Worm (Caenorhabditis elegans): ENCODE data around the gene atf-2.

Gene atf-2

ce11 chrII:8785875-8786274 is 34.1 kb downstream of the atf-2 start (continued):
- no peak for TF ChIP-seq F57A8.1 (GFP tag; optimal IDR thresholded peaks at IDR 0.05)
- no peak for TF ChIP-seq ccch-3 (GFP tag; optimal IDR thresholded peaks at IDR 0.05)
- TF ChIP-seq Y67H2A.10 (GFP tag; conservative IDR thresholded peaks at IDR 0.05) = no peak
- TF ChIP-seq unc-130 (GFP tag; optimal IDR thresholded peaks at IDR 0.05) = no peak
- no peak for TF ChIP-seq F49E8.2 (tag; optimal IDR thresholded peaks at IDR 0.05; ENCODE audit: insufficient read depth)
- no peak for TF ChIP-seq tbp1 (GFP tag; optimal IDR thresholded peaks at IDR 0.05)
- TF ChIP-seq gei-17 (GFP tag; optimal IDR thresholded peaks at IDR 0.05) = no peak
- no peak for TF ChIP-seq bed-1 (GFP tag; IDR thresholded peaks at IDR 0.05)
- TF ChIP-seq rcor-1 (GFP tag; IDR thresholded peaks at IDR 0.05) = no peak
- TF ChIP-seq zim-3 (tag; optimal IDR thresholded peaks at IDR 0.05) = no peak
- TF ChIP-seq ama-1 (optimal IDR thresholded peaks at IDR 0.05) = no peak
- peak in 1 of 2 experiments; percentile 33 for TF ChIP-seq ama-1 (GFP tag; optimal IDR thresholded peaks at IDR 0.05)
- TF ChIP-seq egl-44 (GFP tag; IDR thresholded peaks at IDR 0.05) = no peak
- TF ChIP-seq aptf-3 (GFP tag; IDR thresholded peaks at IDR 0.05) = no peak
- no peak for TF ChIP-seq nhr-90 (tag; optimal IDR thresholded peaks at IDR 0.05)
- TF ChIP-seq ceh-27 (GFP tag; optimal IDR thresholded peaks at IDR 0.05) = no peak
- TF ChIP-seq F22D6.2 (tag; optimal IDR thresholded peaks at IDR 0.05) = no peak
- TF ChIP-seq B0019.2 (GFP tag; conservative IDR thresholded peaks at IDR 0.05) = no peak
- no peak for TF ChIP-seq lin-54 (GFP tag; optimal IDR thresholded peaks at IDR 0.05)
- no peak for TF ChIP-seq akir-1 (GFP tag; optimal IDR thresholded peaks at IDR 0.05)
- TF ChIP-seq ztf-22 (GFP tag; optimal IDR thresholded peaks at IDR 0.05) = no peak
- no peak for TF ChIP-seq mes-4 (tag; optimal IDR thresholded peaks at IDR 0.05)
- TF ChIP-seq nhr-120 (GFP tag; IDR thresholded peaks at IDR 0.05) = no peak
- no peak for TF ChIP-seq Y53G8AR.9 (GFP tag; conservative IDR thresholded peaks at IDR 0.05)
- TF ChIP-seq hlh-12 (tag; optimal IDR thresholded peaks at IDR 0.05) = no peak
- no peak for TF ChIP-seq rec-8 (tag; optimal IDR thresholded peaks at IDR 0.05)
- no peak for TF ChIP-seq Y56A3A.18 (GFP tag; IDR thresholded peaks at IDR 0.05)
- TF ChIP-seq B0336.3 (GFP tag; IDR thresholded peaks at IDR 0.05) = no peak
- no peak for TF ChIP-seq attf-6 (GFP tag; IDR thresholded peaks at IDR 0.05)
- TF ChIP-seq B0035.1 (tag; optimal IDR thresholded peaks at IDR 0.05) = no peak
- 0 out of 2 replicates have a peak, but pooled peaks have one; percentile 6 for TF ChIP-seq hmg-1.2 (GFP tag; IDR thresholded peaks at IDR 0.05)
- no peak for TF ChIP-seq F52B5.7 (tag; optimal IDR thresholded peaks at IDR 0.05)
- no peak for TF ChIP-seq T07F8.4 (tag; optimal IDR thresholded peaks at IDR 0.05)
- no peak for TF ChIP-seq cebp-2 (GFP tag; IDR thresholded peaks at IDR 0.05)
- no peak for TF ChIP-seq F37B4.10 (GFP tag; IDR thresholded peaks at IDR 0.05)
- no peak for TF ChIP-seq unc-62 (GFP tag; optimal IDR thresholded peaks at IDR 0.05)
- TF ChIP-seq snpc-4 (GFP tag; optimal IDR thresholded peaks at IDR 0.05) = no peak
- TF ChIP-seq snpc-4 (tag; optimal IDR thresholded peaks at IDR 0.05) = peak in 1 of 4 experiments; percentile 27
- no peak for TF ChIP-seq die-1 (tag; optimal IDR thresholded peaks at IDR 0.05)
- no peak for TF ChIP-seq Y79H2A.3 (GFP tag; conservative IDR thresholded peaks at IDR 0.05)
- no peak for TF ChIP-seq mcd-1 (GFP tag; IDR thresholded peaks at IDR 0.05)
- TF ChIP-seq hlh-26 (GFP tag; conservative IDR thresholded peaks at IDR 0.05) = no peak
- TF ChIP-seq ceh-91 (GFP tag; IDR thresholded peaks at IDR 0.05) = no peak
- TF ChIP-seq attf-3 (GFP tag; conservative IDR thresholded peaks at IDR 0.05) = no peak
- no peak for TF ChIP-seq C06A6.2 (GFP tag; conservative IDR thresholded peaks at IDR 0.05)
- TF ChIP-seq cebp-1 (GFP tag; IDR thresholded peaks at IDR 0.05) = no peak
- TF ChIP-seq cebp-1 (tag; optimal IDR thresholded peaks at IDR 0.05) = peak; percentile 21
- no peak for TF ChIP-seq lag-1 (GFP tag; IDR thresholded peaks at IDR 0.05)
- no peak for TF ChIP-seq ztf-25 (GFP tag; IDR thresholded peaks at IDR 0.05)
- no peak for TF ChIP-seq somi-1 (GFP tag; optimal IDR thresholded peaks at IDR 0.05)
- peak; percentile 26 for TF ChIP-seq K12H6.12 (tag; optimal IDR thresholded peaks at IDR 0.05)
